Worm (Caenorhabditis elegans) whole organism, L1 larva: ENCODE measurements around the gene W01A11.7.

Experiments
- ceh-88 ChIP-seq: fragments of 200-800 bp; sonication (Bioruptor generic); IDR thresholded peaks from 2 replicates; pipeline ENCODE4 v1.3.6; 2022; ENCODE audit warnings: missing genetic modification characterization, missing compliant biosample characterization
- fkh-10 ChIP-seq: sonication (generic microtip); optimal IDR thresholded peaks from 2 replicates; lab custom pipeline; 2017; ENCODE audit warnings: missing biosample characterization, missing genetic modification reagents, missing genetic modification characterization
- lin-39 ChIP-seq: fragments of 150-350 bp; optimal IDR thresholded peaks from 2 replicates; lab custom pipeline; 2014; ENCODE audit warnings: missing biosample characterization, missing genetic modification reagents, missing genetic modification characterization
- nhr-11 ChIP-seq: fragments of 150-350 bp; optimal IDR thresholded peaks from 2 replicates; lab custom pipeline; 2014; ENCODE audit warnings: missing biosample characterization, missing genetic modification characterization
- nhr-237 ChIP-seq: fragments of 150-350 bp; optimal IDR thresholded peaks from 2 replicates; lab custom pipeline; 2014; ENCODE audit warnings: missing biosample characterization, missing genetic modification characterization
- nhr-77 ChIP-seq: fragments of 150-350 bp; optimal IDR thresholded peaks from 2 replicates; lab custom pipeline; 2014; ENCODE audit warnings: missing biosample characterization, missing genetic modification characterization
- tbx-2 ChIP-seq: sonication (generic microtip); optimal IDR thresholded peaks from 2 replicates; lab custom pipeline; 2016; ENCODE audit warnings: missing genetic modification characterization, missing compliant biosample characterization
- unc-62 ChIP-seq: fragments of 150-350 bp; optimal IDR thresholded peaks from 2 replicates; lab custom pipeline; 2014; ENCODE audit warnings: missing biosample characterization, missing genetic modification reagents, missing genetic modification characterization
- ztf-4 ChIP-seq: fragments of 150-350 bp; optimal IDR thresholded peaks from 2 replicates; lab custom pipeline; 2014; ENCODE audit warnings: missing biosample characterization, missing genetic modification characterization

- TF ChIP-seq nhr-77 (no peak), nhr-237 (tag; lab: Kevin White, UChicago) (no peak), nhr-11 (tag; lab: Kevin White, UChicago) (no peak), ceh-88 (no peak), ztf-4 (tag; lab: Kevin White, UChicago) (no peak), lin-39 (no peak), unc-62 (GFP tag; lab: Kevin White, UChicago) (no peak), fkh-10 (GFP tag; lab: Kevin White, UChicago) (no peak), tbx-2 (tag; lab: Kevin White, UChicago) (no peak)
These were observed 8.7 kb upstream of the W01A11.7 start for ce11 chrV:6513786-6514430.
